Worm (Caenorhabditis elegans) whole organism, L3 larva: ENCODE results near the gene T26E4.7.

ENCODE experiments used
- ceh-16 ChIP-seq: sonication (generic microtip); optimal IDR thresholded peaks from 2 replicates; lab custom pipeline; 2017; ENCODE audit warnings: missing biosample characterization, missing genetic modification characterization
- ceh-28 ChIP-seq: fragments of 150-350 bp; optimal IDR thresholded peaks from 2 replicates; lab custom pipeline; 2014; ENCODE audit warnings: missing biosample characterization, missing genetic modification reagents, missing genetic modification characterization
- elt-3 ChIP-seq, 3 experiments: fragments of 150-350 bp in 1 of 3; sonication (generic microtip) in 2 of 3; optimal IDR thresholded peaks; 2 replicates in 2 of 3; 4 replicates in 1 of 3; lab custom pipeline; 2014 to 2017; ENCODE audit warnings: missing biosample characterization in 3 of 3, missing genetic modification characterization in 3 of 3
- nhr-12 ChIP-seq: fragments of 150-350 bp; optimal IDR thresholded peaks from 2 replicates; lab custom pipeline; 2014; ENCODE audit warnings: missing biosample characterization, missing genetic modification characterization
- nhr-67 ChIP-seq: fragments of 150-350 bp; optimal IDR thresholded peaks from 2 replicates; lab custom pipeline; 2014; ENCODE audit warnings: missing biosample characterization, missing genetic modification characterization
- nhr-77 ChIP-seq: fragments of 150-350 bp; optimal IDR thresholded peaks from 2 replicates; lab custom pipeline; 2014; ENCODE audit warnings: missing biosample characterization, missing genetic modification characterization
- unc-62 ChIP-seq: fragments of 150-350 bp; sonication (generic microtip); optimal IDR thresholded peaks from 4 replicates; lab custom pipeline; 2014; ENCODE audit warnings: missing biosample characterization, missing genetic modification reagents, missing genetic modification characterization

T26E4.7 gene

ce11 chrV:15841095-15841494 is 47.7 kb downstream of the T26E4.7 start, which contains the start of gene srh-149:
Gene srh-149 (minus strand): TSS chrV:15841195.
- TF ChIP-seq nhr-77 (tag; lab: Kevin White, UChicago), result no peak
- no peak for TF ChIP-seq ceh-16 (tag; lab: Kevin White, UChicago)
- no peak for TF ChIP-seq nhr-67
- TF ChIP-seq nhr-12 (tag; lab: Kevin White, UChicago), result no peak
- no peak for TF ChIP-seq elt-3 (tag; optimal IDR thresholded peaks at IDR 0.05; lab: Kevin White, UChicago)
- no peak for TF ChIP-seq ceh-28
- TF ChIP-seq unc-62 (GFP tag; lab: Kevin White, UChicago), result no peak
